Worm (Caenorhabditis elegans): ENCODE data around the gene C16D2.3.

The C16D2.3 gene

ce11 chrII:9154339-9154738 is 16.4 kb downstream of the C16D2.3 start:
- TF ChIP-seq ceh-83 (GFP tag; optimal IDR thresholded peaks at IDR 0.05), result no peak
- no peak for TF ChIP-seq ham-2 (GFP tag; optimal IDR thresholded peaks at IDR 0.05)
- TF ChIP-seq elt-3 (tag; optimal IDR thresholded peaks at IDR 0.05), result no peak
- no peak for TF ChIP-seq M03D4.4 (tag; optimal IDR thresholded peaks at IDR 0.05)
- TF ChIP-seq mab-5 (tag; optimal IDR thresholded peaks at IDR 0.05), result no peak
- no peak for TF ChIP-seq drap-1 (GFP tag; optimal IDR thresholded peaks at IDR 0.05)
- TF ChIP-seq hlh-1 (tag; optimal IDR thresholded peaks at IDR 0.05), result no peak
- no peak for TF ChIP-seq blmp-1 (tag; optimal IDR thresholded peaks at IDR 0.05)
- TF ChIP-seq lin-13 (tag; optimal IDR thresholded peaks at IDR 0.05), result no peak
- TF ChIP-seq cnd-1 (tag; optimal IDR thresholded peaks at IDR 0.05), result no peak
- no peak for TF ChIP-seq bed-3 (GFP tag; optimal IDR thresholded peaks at IDR 0.05)
- no peak for TF ChIP-seq lsy-2 (tag; optimal IDR thresholded peaks at IDR 0.05)
- TF ChIP-seq nhr-76 (tag; optimal IDR thresholded peaks at IDR 0.05), result no peak
- TF ChIP-seq mls-2 (tag; optimal IDR thresholded peaks at IDR 0.05), result no peak
- no peak for TF ChIP-seq mep-1 (tag; optimal IDR thresholded peaks at IDR 0.05)
- TF ChIP-seq unc-62 (GFP tag; optimal IDR thresholded peaks at IDR 0.05), result no peak

- no peak for TF ChIP-seq elt-1 (tag; optimal IDR thresholded peaks at IDR 0.05; ENCODE audit: borderline replicate concordance, insufficient read depth)
Measured at ce11 chrII:9156277-9156676, 18.4 kb downstream of the C16D2.3 start.

ce11 chrII:9157125-9157524 is 19.2 kb downstream of the C16D2.3 start:
- TF ChIP-seq mep-1 (tag; optimal IDR thresholded peaks at IDR 0.05) (no peak), unc-120 (tag; optimal IDR thresholded peaks at IDR 0.05; ENCODE audit: poor library complexity, severe bottlenecking) (no peak), M03D4.4 (tag; optimal IDR thresholded peaks at IDR 0.05) (no peak), nhr-2 (tag; optimal IDR thresholded peaks at IDR 0.05) (no peak), drap-1 (GFP tag; optimal IDR thresholded peaks at IDR 0.05) (no peak), ces-1 (GFP tag; optimal IDR thresholded peaks at IDR 0.05) (no peak), ham-2 (GFP tag; optimal IDR thresholded peaks at IDR 0.05) (no peak), lin-13 (tag; optimal IDR thresholded peaks at IDR 0.05) (no peak), cnd-1 (tag; optimal IDR thresholded peaks at IDR 0.05) (no peak), lsy-2 (tag; optimal IDR thresholded peaks at IDR 0.05) (no peak), pha-4 (tag; optimal IDR thresholded peaks at IDR 0.05) (no peak), nhr-28 (tag; optimal IDR thresholded peaks at IDR 0.05) (no peak)

- TF ChIP-seq ztf-11 (tag; optimal IDR thresholded peaks at IDR 0.05) (no peak), mab-5 (tag; optimal IDR thresholded peaks at IDR 0.05) (no peak), bed-3 (GFP tag; optimal IDR thresholded peaks at IDR 0.05) (no peak), M03D4.4 (tag; optimal IDR thresholded peaks at IDR 0.05) (no peak), nhr-237 (tag; optimal IDR thresholded peaks at IDR 0.05) (no peak)
Measured at ce11 chrII:9158029-9158428, 20.1 kb downstream of the C16D2.3 start, which contains the start of gene oac-54. Gene oac-54, plus strand, starts transcription at chrII:9158111.

- TF ChIP-seq pha-4 (tag; optimal IDR thresholded peaks at IDR 0.05) (no peak), elt-3 (tag; optimal IDR thresholded peaks at IDR 0.05) (peak; percentile 71)
Measured at ce11 chrII:9160197-9160806, 22.4 kb downstream of the C16D2.3 start.

ce11 chrII:9161023-9161422 is 23.1 kb downstream of the C16D2.3 start, which contains the start of gene rhy-1:
Gene rhy-1, plus strand, starts transcription at chrII:9161379.
- TF ChIP-seq nhr-237 (tag; optimal IDR thresholded peaks at IDR 0.05) (no peak), elt-3 (tag; optimal IDR thresholded peaks at IDR 0.05) (peak; percentile 42)

- TF ChIP-seq mep-1 (tag; optimal IDR thresholded peaks at IDR 0.05) (no peak), pha-4 (tag; optimal IDR thresholded peaks at IDR 0.05) (no peak), hlh-1 (tag; optimal IDR thresholded peaks at IDR 0.05) (no peak), sptf-1 (tag; optimal IDR thresholded peaks at IDR 0.05) (no peak), cnd-1 (tag; optimal IDR thresholded peaks at IDR 0.05) (no peak), elt-1 (tag; optimal IDR thresholded peaks at IDR 0.05; ENCODE audit: borderline replicate concordance, insufficient read depth) (no peak), flh-1 (GFP tag; optimal IDR thresholded peaks at IDR 0.05) (no peak), mab-5 (tag; optimal IDR thresholded peaks at IDR 0.05) (no peak), elt-3 (tag; optimal IDR thresholded peaks at IDR 0.05) (no peak), ces-1 (GFP tag; optimal IDR thresholded peaks at IDR 0.05) (no peak), ceh-83 (GFP tag; optimal IDR thresholded peaks at IDR 0.05) (no peak), mls-2 (tag; optimal IDR thresholded peaks at IDR 0.05) (no peak), drap-1 (GFP tag; optimal IDR thresholded peaks at IDR 0.05) (no peak), unc-39 (tag; optimal IDR thresholded peaks at IDR 0.05) (no peak), nhr-28 (tag; optimal IDR thresholded peaks at IDR 0.05) (no peak), M03D4.4 (tag; optimal IDR thresholded peaks at IDR 0.05) (no peak), blmp-1 (tag; optimal IDR thresholded peaks at IDR 0.05) (no peak)
Measured at ce11 chrII:9163348-9163747, 25.4 kb downstream of the C16D2.3 start.

Measured in whole organism, mixed stage, embryonic.